Fruit fly (Drosophila melanogaster) whole organism, embryonic: ENCODE results near the gene lbl.

ENCODE experiments used
- Adf1 ChIP-seq: fragments of 200-800 bp; sonication (Bioruptor generic); IDR thresholded peaks from 2 replicates; pipeline ENCODE4 v1.3.6; 2022; ENCODE audit warnings: missing biosample characterization, missing genetic modification characterization
- Aef1 ChIP-seq: fragments of 200-800 bp; sonication (Bioruptor generic); IDR thresholded peaks from 3 replicates; pipeline ENCODE4 v1.3.6; 2022; ENCODE audit warnings: missing biosample characterization, missing genetic modification characterization
- Asciz ChIP-seq: fragments of 200-800 bp; sonication (Bioruptor generic); optimal IDR thresholded peaks from 2 replicates; lab custom pipeline; 2017; ENCODE audit warnings: missing biosample characterization, mild to moderate bottlenecking, missing genetic modification characterization, missing genetic modification reagents
- CG10267 ChIP-seq: fragments of 200-800 bp; sonication (Bioruptor generic); optimal IDR thresholded peaks from 2 replicates; lab custom pipeline; 2018; ENCODE audit warnings: missing biosample characterization, mild to moderate bottlenecking, missing genetic modification characterization, moderate library complexity
- CG10565 ChIP-seq: fragments of 200-800 bp; sonication (Bioruptor generic); optimal IDR thresholded peaks from 3 replicates; lab custom pipeline; 2016; ENCODE audit warnings: missing biosample characterization, mild to moderate bottlenecking, missing genetic modification characterization
- CG11398 ChIP-seq: fragments of 200-800 bp; sonication (Bioruptor generic); optimal IDR thresholded peaks from 2 replicates; lab custom pipeline; 2016; ENCODE audit warnings: missing biosample characterization, missing genetic modification characterization
- CG11723 ChIP-seq: fragments of 200-800 bp; sonication (Bioruptor generic); optimal IDR thresholded peaks from 2 replicates; lab custom pipeline; 2017; ENCODE audit warnings: missing biosample characterization, mild to moderate bottlenecking, missing genetic modification characterization
- CG12155 ChIP-seq: fragments of 200-800 bp; sonication (Bioruptor generic); optimal IDR thresholded peaks from 3 replicates; lab custom pipeline; 2016; ENCODE audit warnings: missing biosample characterization, missing genetic modification characterization
- CG1233 ChIP-seq: fragments of 200-800 bp; sonication (Bioruptor generic); optimal IDR thresholded peaks from 4 replicates; lab custom pipeline; 2018; ENCODE audit warnings: missing biosample characterization, mild to moderate bottlenecking, missing genetic modification characterization
- CG12659 ChIP-seq: fragments of 200-800 bp; sonication (Bioruptor generic); optimal IDR thresholded peaks from 3 replicates; lab custom pipeline; 2017; ENCODE audit warnings: mild to moderate bottlenecking, missing biosample characterization, missing genetic modification reagents, missing genetic modification characterization
- CG17186 ChIP-seq: fragments of 200-800 bp; sonication (Bioruptor generic); optimal IDR thresholded peaks from 3 replicates; lab custom pipeline; 2017; ENCODE audit warnings: missing biosample characterization, missing genetic modification reagents, missing genetic modification characterization
- CG1792 ChIP-seq: fragments of 200-800 bp; sonication (Bioruptor generic); optimal IDR thresholded peaks from 2 replicates; lab custom pipeline; 2016; ENCODE audit warnings: missing biosample characterization, missing genetic modification characterization
- CG18764 ChIP-seq: fragments of 200-800 bp; sonication (Bioruptor generic); optimal IDR thresholded peaks from 3 replicates; lab custom pipeline; 2016; ENCODE audit warnings: missing biosample characterization, missing genetic modification characterization
- CG30403 ChIP-seq: fragments of 200-800 bp; sonication (Bioruptor generic); optimal IDR thresholded peaks from 3 replicates; lab custom pipeline; 2016; ENCODE audit warnings: missing biosample characterization, missing genetic modification characterization
- CG32532 ChIP-seq: fragments of 200-800 bp; sonication (Bioruptor generic); IDR thresholded peaks from 2 replicates; pipeline ENCODE4 v1.3.6; 2022; ENCODE audit warnings: missing biosample characterization, missing genetic modification characterization
- CG33213 ChIP-seq: fragments of 200-800 bp; sonication (Bioruptor generic); optimal IDR thresholded peaks from 3 replicates; lab custom pipeline; 2016; ENCODE audit warnings: missing biosample characterization, missing genetic modification characterization
- CG33557 ChIP-seq: fragments of 200-800 bp; sonication (Bioruptor generic); optimal IDR thresholded peaks from 2 replicates; lab custom pipeline; 2019; ENCODE audit warnings: missing biosample characterization, mild to moderate bottlenecking, missing genetic modification characterization, moderate library complexity
- CG3847 ChIP-seq: fragments of 200-800 bp; sonication (Bioruptor generic); IDR thresholded peaks from 2 replicates; pipeline ENCODE4 v1.3.6; 2022; ENCODE audit warnings: missing biosample characterization, missing genetic modification characterization
- CG4328 ChIP-seq: fragments of 200-800 bp; sonication (Bioruptor generic); optimal IDR thresholded peaks from 3 replicates; lab custom pipeline; 2017; ENCODE audit warnings: missing biosample characterization, missing genetic modification reagents, missing genetic modification characterization
- CG5245 ChIP-seq: fragments of 200-800 bp; sonication (Bioruptor generic); optimal IDR thresholded peaks from 3 replicates; lab custom pipeline; 2016; ENCODE audit warnings: missing biosample characterization, missing genetic modification characterization
- CG8281 ChIP-seq: fragments of 200-800 bp; sonication (Bioruptor generic); optimal IDR thresholded peaks from 2 replicates; lab custom pipeline; 2018; ENCODE audit warnings: missing biosample characterization, mild to moderate bottlenecking, missing genetic modification characterization, moderate library complexity
- CG9932 ChIP-seq: fragments of 200-800 bp; sonication (Bioruptor generic); IDR thresholded peaks from 2 replicates; pipeline ENCODE4 v1.3.6; 2022; ENCODE audit warnings: missing biosample characterization, missing genetic modification characterization
- D ChIP-seq, 2 experiments: fragments of 200-800 bp in 1 of 2; fragments of >200 bp in 1 of 2; sonication (Bioruptor generic) in 1 of 2; optimal IDR thresholded peaks; 2 replicates in 1 of 2; 3 replicates in 1 of 2; lab custom pipeline; 2017; ENCODE audit warnings: mild to moderate bottlenecking in 1 of 2, missing biosample characterization in 1 of 2, missing genetic modification characterization in 1 of 2, missing genetic modification reagents in 1 of 2
- D19A ChIP-seq: fragments of 200-800 bp; optimal IDR thresholded peaks from 3 replicates; lab custom pipeline; 2019; ENCODE audit warnings: missing biosample characterization, mild to moderate bottlenecking, missing genetic modification characterization, moderate library complexity
- Dbx ChIP-seq: fragments of 200-800 bp; sonication (Bioruptor generic); IDR thresholded peaks from 3 replicates; pipeline ENCODE4 v1.3.6; 2022; ENCODE audit warnings: missing biosample characterization, missing genetic modification characterization
- Eip74EF ChIP-seq, 2 experiments: fragments of 200-800 bp in 1 of 2; fragments of >200 bp in 1 of 2; sonication (Bioruptor generic) in 1 of 2; optimal IDR thresholded peaks; 2 replicates each; lab custom pipeline; 2017 to 2019; ENCODE audit warnings: missing biosample characterization in 2 of 2, missing genetic modification characterization in 2 of 2, mild to moderate bottlenecking in 1 of 2, moderate library complexity in 1 of 2
- HmgD ChIP-seq: fragments of 200-800 bp; sonication (Bioruptor generic); optimal IDR thresholded peaks from 3 replicates; lab custom pipeline; 2016; ENCODE audit warnings: missing biosample characterization, missing genetic modification characterization
- MTF-1 ChIP-seq: fragments of 200-800 bp; sonication (Bioruptor generic); optimal IDR thresholded peaks from 2 replicates; lab custom pipeline; 2018; ENCODE audit warnings: missing biosample characterization, mild to moderate bottlenecking, missing genetic modification characterization, borderline replicate concordance
- Mad ChIP-seq: fragments of 200-800 bp; sonication (Bioruptor generic); optimal IDR thresholded peaks from 2 replicates; lab custom pipeline; 2016; ENCODE audit warnings: missing biosample characterization, missing genetic modification characterization
- NC2α ChIP-seq: fragments of 200-800 bp; sonication (Bioruptor generic); optimal IDR thresholded peaks from 2 replicates; lab custom pipeline; 2016; ENCODE audit warnings: missing biosample characterization, missing genetic modification characterization
- NC2β ChIP-seq: fragments of 200-800 bp; sonication (Bioruptor generic); optimal IDR thresholded peaks from 2 replicates; lab custom pipeline; 2016; ENCODE audit warnings: missing biosample characterization, missing genetic modification characterization
- Nf-YA ChIP-seq: fragments of 200-800 bp; sonication (Bioruptor generic); IDR thresholded peaks from 2 replicates; pipeline ENCODE4 v1.3.6; 2022; ENCODE audit warnings: missing biosample characterization, missing genetic modification characterization
- Ravus ChIP-seq: fragments of 200-800 bp; sonication (Bioruptor generic); IDR thresholded peaks from 2 replicates; pipeline ENCODE4 v1.3.6; 2022; ENCODE audit warnings: missing biosample characterization, missing genetic modification characterization
- Vsx1 ChIP-seq: fragments of 200-800 bp; sonication (Bioruptor generic); optimal IDR thresholded peaks from 2 replicates; lab custom pipeline; 2017; ENCODE audit warnings: missing biosample characterization, mild to moderate bottlenecking, missing genetic modification characterization, missing genetic modification reagents
- br ChIP-seq: fragments of >200 bp; optimal IDR thresholded peaks from 2 replicates; lab custom pipeline; 2017
- cas ChIP-seq: fragments of 200-800 bp; sonication (Bioruptor generic); IDR thresholded peaks from 2 replicates; pipeline ENCODE4 v1.3.6; 2022; ENCODE audit warnings: missing biosample characterization, missing genetic modification characterization
- cato ChIP-seq: fragments of 200-800 bp; sonication (Bioruptor generic); optimal IDR thresholded peaks from 2 replicates; lab custom pipeline; 2016; ENCODE audit warnings: missing biosample characterization, missing genetic modification characterization, borderline replicate concordance
- crol ChIP-seq: fragments of 200-800 bp; sonication (Bioruptor generic); IDR thresholded peaks from 2 replicates; pipeline ENCODE4 v1.3.6; 2022; ENCODE audit warnings: missing biosample characterization, missing genetic modification characterization
- dimm ChIP-seq: fragments of 200-800 bp; sonication (Bioruptor generic); IDR thresholded peaks from 2 replicates; pipeline ENCODE4 v1.3.6; 2022; ENCODE audit warnings: missing biosample characterization, missing genetic modification characterization
- en ChIP-seq: fragments of 200-800 bp; sonication (Bioruptor generic); optimal IDR thresholded peaks from 2 replicates; lab custom pipeline; 2016; ENCODE audit warnings: missing biosample characterization, missing genetic modification characterization
- fu2 ChIP-seq: fragments of 200-800 bp; sonication (Bioruptor generic); optimal IDR thresholded peaks from 2 replicates; lab custom pipeline; 2016; ENCODE audit warnings: missing biosample characterization, missing genetic modification characterization
- gce ChIP-seq: fragments of 200-800 bp; sonication (Bioruptor generic); IDR thresholded peaks from 3 replicates; pipeline ENCODE4 v1.3.6; 2022; ENCODE audit warnings: missing biosample characterization, missing genetic modification characterization
- grau ChIP-seq: fragments of 200-800 bp; optimal IDR thresholded peaks from 3 replicates; lab custom pipeline; 2019; ENCODE audit warnings: missing biosample characterization, mild to moderate bottlenecking, missing genetic modification characterization, moderate library complexity
- her ChIP-seq: fragments of 200-800 bp; sonication (Bioruptor generic); optimal IDR thresholded peaks from 2 replicates; lab custom pipeline; 2016; ENCODE audit warnings: missing biosample characterization, missing genetic modification characterization
- lola ChIP-seq, 3 experiments: fragments of >200 bp in 2 of 3; fragments of 200-800 bp in 1 of 3; sonication (Bioruptor generic) in 1 of 3; optimal IDR thresholded peaks; 2 replicates each; lab custom pipeline; 2017 to 2019; ENCODE audit warnings: missing biosample characterization in 3 of 3, missing genetic modification characterization in 3 of 3, mild to moderate bottlenecking in 1 of 3, moderate library complexity in 1 of 3
- otp ChIP-seq: fragments of 200-800 bp; sonication (Bioruptor generic); IDR thresholded peaks from 3 replicates; pipeline ENCODE4, ENCODE4 v1.3.6; 2022; ENCODE audit warnings: missing biosample characterization, missing genetic modification characterization
- phol ChIP-seq: fragments of 200-800 bp; sonication (Bioruptor generic); optimal IDR thresholded peaks from 3 replicates; lab custom pipeline; 2018; ENCODE audit warnings: missing biosample characterization, mild to moderate bottlenecking, missing genetic modification characterization, moderate library complexity
- pzg ChIP-seq: fragments of 200-800 bp; sonication (Bioruptor generic); optimal IDR thresholded peaks from 3 replicates; lab custom pipeline; 2018; ENCODE audit warnings: missing biosample characterization, mild to moderate bottlenecking, missing genetic modification characterization, moderate library complexity
- seq ChIP-seq: fragments of 200-800 bp; sonication (Bioruptor generic); IDR thresholded peaks from 2 replicates; pipeline ENCODE4 v1.3.6; 2022; ENCODE audit warnings: missing biosample characterization, missing genetic modification characterization
- sim ChIP-seq: fragments of 200-800 bp; sonication (Bioruptor generic); IDR thresholded peaks from 2 replicates; pipeline ENCODE4 v1.3.6; 2022; ENCODE audit warnings: missing biosample characterization, missing genetic modification characterization
- sob ChIP-seq: fragments of 200-800 bp; sonication (Bioruptor generic); IDR thresholded peaks from 2 replicates; pipeline ENCODE4 v1.3.6; 2022; ENCODE audit warnings: missing biosample characterization, missing genetic modification characterization
- zf30C ChIP-seq: fragments of 200-800 bp; sonication (Bioruptor generic); optimal IDR thresholded peaks from 3 replicates; lab custom pipeline; 2018; ENCODE audit warnings: missing biosample characterization, mild to moderate bottlenecking, missing genetic modification characterization

lbl gene

DNA sequence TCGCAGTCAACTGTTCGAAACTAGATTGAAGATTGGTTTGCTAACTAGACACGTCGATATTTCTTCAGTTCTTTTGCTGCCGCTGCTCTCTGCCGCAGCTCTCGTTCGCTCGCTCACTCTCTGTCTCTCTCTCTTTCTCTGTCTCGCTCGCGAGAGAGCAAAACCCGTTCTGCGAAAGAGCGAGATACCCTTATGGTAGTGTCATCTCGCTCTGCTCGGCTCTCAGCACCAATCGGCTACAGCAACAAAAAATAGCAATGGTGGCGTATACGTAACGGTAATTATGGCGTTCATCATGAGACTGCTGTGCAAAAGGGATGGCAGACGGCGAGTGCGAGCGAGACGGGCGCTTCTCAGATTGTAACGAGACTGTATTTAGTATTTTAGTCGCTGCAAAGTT lies 12.4 kb upstream of the lbl start, which contains the start of gene lbe (continued):
- TF ChIP-seq D (optimal IDR thresholded peaks at IDR 0.05; lab: Kevin White, UChicago) (peak; percentile 70), D (GFP tag; optimal IDR thresholded peaks at IDR 0.05; lab: Kevin White, UChicago) (no peak), CG33557 (GFP tag; lab: Kevin White, UChicago) (no peak), CG32532 (GFP tag; lab: Robert Waterston, UW) (peak; percentile 72; the same call in 1 of the 2 replicates), Eip74EF (GFP tag; optimal IDR thresholded peaks at IDR 0.05; lab: Kevin White, UChicago) (no peak), cas (no peak), zf30C (no peak), phol (tag; lab: Kevin White, UChicago) (peak; percentile 80), sim (GFP tag; lab: Robert Waterston, UW) (no peak), en (no peak), NC2α (GFP tag; lab: Kevin White, UChicago) (no peak), CG1233 (GFP tag; lab: Kevin White, UChicago) (no peak), Asciz (no peak), Ravus (no peak), her (GFP tag; lab: Kevin White, UChicago) (no peak), CG12155 (GFP tag; lab: Kevin White, UChicago) (peak; percentile 95), CG17186 (GFP tag; lab: Kevin White, UChicago) (no peak), CG10267 (tag; lab: Kevin White, UChicago) (no peak), NC2β (GFP tag; lab: Kevin White, UChicago) (no peak), sob (GFP tag; lab: Robert Waterston, UW) (no peak), CG8281 (no peak), HmgD (peak; percentile 25), crol (GFP tag; lab: Robert Waterston, UW) (peak; percentile 63), Aef1 (GFP tag; lab: Robert Waterston, UW) (peak; percentile 53; the same call in 2 of the 3 replicates), seq (peak; percentile 85), grau (tag; lab: Kevin White, UChicago) (no peak), CG5245 (no peak), CG9932 (GFP tag; lab: Robert Waterston, UW) (no peak), CG12659 (GFP tag; lab: Kevin White, UChicago) (no peak), cato (no peak), lola (GFP tag; optimal IDR thresholded peaks at IDR 0.05; lab: Kevin White, UChicago) (no peak), Adf1 (GFP tag; lab: Robert Waterston, UW) (peak; percentile 89), CG30403 (GFP tag; lab: Kevin White, UChicago) (no peak), CG11723 (no peak), MTF-1 (GFP tag; lab: Kevin White, UChicago) (no peak), otp (GFP tag; lab: Robert Waterston, UW) (peak; percentile 72; the same call in 1 of the 3 replicates), pzg (GFP tag; lab: Kevin White, UChicago) (no peak), Vsx1 (no peak), Mad (GFP tag; lab: Kevin White, UChicago) (no peak), CG3847 (GFP tag; lab: Robert Waterston, UW) (no peak), CG1792 (GFP tag; lab: Kevin White, UChicago) (no peak), CG33213 (no peak), dimm (GFP tag; lab: Robert Waterston, UW) (no peak), Nf-YA (peak; percentile 99), gce (GFP tag; lab: Robert Waterston, UW) (no peak; the same call in 2 of the 3 replicates), CG4328 (GFP tag; lab: Kevin White, UChicago) (no peak), fu2 (no peak), D19A (tag; lab: Kevin White, UChicago) (no peak), Dbx (GFP tag; lab: Robert Waterston, UW) (no peak), CG10565 (no peak), CG11398 (GFP tag; lab: Kevin White, UChicago) (no peak), br (lab: Kevin White, UChicago) (no peak), CG18764 (no peak)
